Fruit fly (Drosophila melanogaster) whole organism, adult: ENCODE measurements around the gene zfh2.
A peak's percentile ranks its signal among the peaks of the same experiment; 100 is the strongest.

Source experiments
- CG11617 ChIP-seq: fragments of 200-800 bp; sonication (Bioruptor generic); optimal IDR thresholded peaks from 2 replicates; lab custom pipeline; 2017; ENCODE audit warnings: mild to moderate bottlenecking, missing biosample characterization, missing genetic modification reagents, missing genetic modification characterization
- CG12768 ChIP-seq: fragments of 200-800 bp; sonication (Bioruptor generic); optimal IDR thresholded peaks from 2 replicates; lab custom pipeline; 2017; ENCODE audit warnings: missing biosample characterization, missing genetic modification characterization, mild to moderate bottlenecking, moderate library complexity, missing genetic modification reagents
- CG14711 ChIP-seq: fragments of 200-800 bp; sonication (Bioruptor generic); optimal IDR thresholded peaks from 2 replicates; lab custom pipeline; 2018; ENCODE audit warnings: missing biosample characterization, mild to moderate bottlenecking, missing genetic modification characterization, moderate library complexity
- CG1620 ChIP-seq: fragments of 200-800 bp; sonication (Bioruptor generic); optimal IDR thresholded peaks from 2 replicates; lab custom pipeline; 2016; ENCODE audit warnings: missing biosample characterization, missing genetic modification characterization
- CG33017 ChIP-seq: fragments of 200-800 bp; sonication (Bioruptor generic); optimal IDR thresholded peaks from 2 replicates; lab custom pipeline; 2018; ENCODE audit warnings: missing biosample characterization, mild to moderate bottlenecking, missing genetic modification characterization, moderate library complexity
- CG5204 ChIP-seq: fragments of 200-800 bp; sonication (Bioruptor generic); optimal IDR thresholded peaks from 2 replicates; lab custom pipeline; 2016; ENCODE audit warnings: missing biosample characterization, missing genetic modification characterization
- CG7045 ChIP-seq: fragments of 200-800 bp; sonication (Bioruptor generic); optimal IDR thresholded peaks from 2 replicates; lab custom pipeline; 2017; ENCODE audit warnings: missing biosample characterization, mild to moderate bottlenecking, missing genetic modification characterization
- CG7101 ChIP-seq: fragments of 200-800 bp; sonication (Bioruptor generic); optimal IDR thresholded peaks from 2 replicates; lab custom pipeline; 2018; ENCODE audit warnings: missing biosample characterization, mild to moderate bottlenecking, missing genetic modification characterization, moderate library complexity
- Clk ChIP-seq: fragments of 200-800 bp; sonication (Bioruptor generic); optimal IDR thresholded peaks from 2 replicates; lab custom pipeline; 2017; ENCODE audit warnings: missing biosample characterization, missing genetic modification characterization
- Crg-1 ChIP-seq: fragments of 200-800 bp; sonication (Bioruptor generic); optimal IDR thresholded peaks from 2 replicates; lab custom pipeline; 2016; ENCODE audit warnings: missing biosample characterization, missing genetic modification characterization
- Hr96 ChIP-seq: fragments of 200-800 bp; sonication (Bioruptor generic); optimal IDR thresholded peaks from 2 replicates; lab custom pipeline; 2016; ENCODE audit warnings: missing biosample characterization, missing genetic modification characterization
- Mnt ChIP-seq: fragments of 200-800 bp; sonication (Bioruptor generic); optimal IDR thresholded peaks from 2 replicates; lab custom pipeline; 2016; ENCODE audit warnings: missing biosample characterization, mild to moderate bottlenecking, missing genetic modification characterization
- bab1 ChIP-seq: fragments of 200-800 bp; sonication (Bioruptor generic); optimal IDR thresholded peaks from 3 replicates; lab custom pipeline; 2019; ENCODE audit warnings: missing biosample characterization, mild to moderate bottlenecking, missing genetic modification characterization, moderate library complexity
- cic ChIP-seq: fragments of 200-800 bp; sonication (Bioruptor generic); optimal IDR thresholded peaks from 2 replicates; lab custom pipeline; 2017; ENCODE audit warnings: missing biosample characterization, mild to moderate bottlenecking, missing genetic modification characterization, moderate library complexity
- cnc ChIP-seq, 2 experiments: fragments of >200 bp; optimal IDR thresholded peaks; 2 replicates each; lab custom pipeline; 2017
- kay ChIP-seq: fragments of 200-800 bp; sonication (Bioruptor generic); peaks from one replicate; lab custom pipeline; 2016; ENCODE audit warnings: missing biosample characterization, missing genetic modification characterization, borderline replicate concordance
- ovo ChIP-seq: fragments of 200-800 bp; sonication (Bioruptor generic); optimal IDR thresholded peaks from 2 replicates; lab custom pipeline; 2016; ENCODE audit warnings: missing biosample characterization, missing genetic modification characterization
- pad ChIP-seq: fragments of 200-800 bp; sonication (Bioruptor generic); optimal IDR thresholded peaks from 3 replicates; lab custom pipeline; 2017; ENCODE audit warnings: missing biosample characterization, missing genetic modification characterization, mild to moderate bottlenecking, moderate library complexity, missing genetic modification reagents
- tj ChIP-seq: fragments of 200-800 bp; sonication (Bioruptor generic); optimal IDR thresholded peaks from 3 replicates; lab custom pipeline; 2017; ENCODE audit warnings: missing biosample characterization, mild to moderate bottlenecking, missing genetic modification characterization, moderate library complexity
- toe ChIP-seq: fragments of 200-800 bp; sonication (Bioruptor generic); optimal IDR thresholded peaks from 2 replicates; lab custom pipeline; 2016; ENCODE audit warnings: missing biosample characterization, missing genetic modification characterization

zfh2 gene

DNA sequence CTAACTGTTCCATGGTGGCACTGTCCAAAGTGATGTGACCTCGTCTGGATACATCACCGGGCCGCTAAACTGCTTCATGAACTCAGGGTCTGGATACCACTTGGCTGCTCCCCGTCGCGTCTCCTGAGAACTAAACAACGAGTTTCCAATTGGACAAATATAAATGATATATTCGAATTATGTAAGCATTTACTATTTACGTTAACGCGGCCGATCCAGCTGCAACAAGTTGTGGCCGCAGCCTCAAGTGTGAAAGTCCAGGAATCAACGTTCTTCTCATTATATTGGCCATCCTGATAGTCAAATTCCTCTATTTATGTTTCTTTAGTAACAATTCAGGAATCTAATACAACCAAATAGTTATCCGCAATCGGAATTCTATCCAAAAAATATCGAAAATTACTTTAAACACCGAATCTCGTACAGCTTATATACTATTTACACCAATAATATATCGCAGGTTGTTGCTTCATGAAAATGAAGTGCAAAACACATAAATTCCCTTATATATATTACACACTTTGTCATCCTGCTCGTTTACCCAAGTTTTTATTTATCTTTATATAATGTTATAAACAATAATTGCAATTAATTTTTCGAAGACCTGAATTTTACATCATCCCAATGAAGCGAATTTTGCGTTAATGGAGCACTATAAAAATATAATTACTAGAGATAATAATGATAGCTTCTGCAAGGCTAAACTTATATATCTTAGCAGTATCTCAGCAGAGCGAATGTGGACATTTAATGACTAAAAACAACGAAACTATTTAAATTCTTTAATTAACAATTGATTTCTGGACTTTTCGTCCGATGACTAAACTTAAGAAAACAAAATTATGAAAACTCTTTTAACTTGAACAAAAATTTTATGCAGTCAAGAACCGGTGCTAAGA is 69.0 kb downstream of the zfh2 start:
- TF ChIP-seq CG5204 (GFP tag; lab: Kevin White, UChicago): no peak
- no peak for TF ChIP-seq CG33017 (tag; lab: Kevin White, UChicago)
- TF ChIP-seq kay: no peak
- TF ChIP-seq pad (GFP tag; lab: Kevin White, UChicago): no peak
- TF ChIP-seq Clk: no peak

DNA sequence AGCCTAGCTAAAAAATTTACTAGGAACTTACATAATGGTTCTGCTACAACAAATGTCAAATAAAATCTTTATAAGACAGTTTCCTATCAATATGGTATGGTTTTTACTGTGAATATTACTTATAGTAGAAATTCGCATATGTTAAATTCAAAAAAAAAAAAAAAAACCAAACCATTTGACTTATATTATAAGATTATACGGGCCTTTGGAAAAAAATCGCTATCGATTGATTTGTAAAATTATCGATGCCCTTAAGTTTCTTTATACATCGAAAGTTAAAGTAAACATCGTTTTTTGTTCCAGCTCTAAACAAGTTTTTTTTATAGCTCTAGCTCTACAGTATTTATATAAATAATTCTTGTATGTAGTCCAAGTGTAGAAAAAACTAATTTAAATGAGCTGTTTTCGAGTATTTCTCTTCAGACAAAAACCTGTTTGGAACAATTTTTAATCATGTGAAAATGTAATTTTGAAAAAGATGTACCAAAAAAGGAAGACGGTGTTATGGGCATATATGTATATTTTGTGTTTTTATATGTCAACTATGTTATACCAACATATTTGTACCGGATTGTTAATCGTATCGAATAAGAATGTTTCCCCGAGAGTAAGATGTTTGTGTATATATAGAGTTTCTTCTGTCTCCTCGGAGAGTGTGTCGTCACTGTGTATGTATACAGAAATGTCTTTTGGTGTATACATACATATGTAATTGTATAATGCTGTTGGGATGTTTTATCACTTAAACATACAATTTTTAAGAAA is 70.1 kb downstream of the zfh2 start, which contains the start of the genes ND-49 and Ephrin:
ND-49 (minus strand) TSS at position 51 of the 765 bp plus-strand sequence.
Ephrin (plus strand) TSS at position 252 of the 765 bp plus-strand sequence.
- no peak for TF ChIP-seq tj (GFP tag; lab: Kevin White, UChicago)
- TF ChIP-seq CG1620 (GFP tag; lab: Kevin White, UChicago): no peak
- no peak for TF ChIP-seq Crg-1 (GFP tag; lab: Kevin White, UChicago)
- TF ChIP-seq CG7045 (GFP tag; lab: Kevin White, UChicago): no peak
- TF ChIP-seq bab1 (GFP tag; lab: Kevin White, UChicago): peak; percentile 49
- no peak for TF ChIP-seq toe (GFP tag; lab: Kevin White, UChicago)
- no peak for TF ChIP-seq cnc (optimal IDR thresholded peaks at IDR 0.05; lab: Kevin White, UChicago)
- TF ChIP-seq CG7101 (tag; lab: Kevin White, UChicago): no peak
- no peak for TF ChIP-seq CG33017 (tag; lab: Kevin White, UChicago)
- TF ChIP-seq kay: peak; percentile 78

DNA sequence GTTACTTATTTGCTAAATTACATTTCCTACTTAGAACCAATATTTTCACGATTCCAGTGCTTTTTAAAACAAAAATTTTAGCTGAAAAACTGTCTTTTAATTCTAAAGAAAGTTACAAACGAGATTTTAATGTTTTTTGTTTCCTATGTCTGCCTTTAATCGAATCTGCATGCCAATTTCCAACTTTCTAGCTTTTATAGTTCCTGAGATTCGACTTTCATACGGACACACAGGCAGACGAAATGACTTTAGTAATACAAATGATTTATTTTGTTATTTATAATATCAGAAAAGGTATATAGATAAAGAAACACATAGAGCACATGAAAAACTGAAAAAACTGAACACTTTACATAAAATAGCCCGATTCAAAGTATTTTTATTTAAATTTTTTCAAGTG is 74.8 kb downstream of the zfh2 start:
- TF ChIP-seq bab1 (GFP tag; lab: Kevin White, UChicago): no peak
- TF ChIP-seq cnc (optimal IDR thresholded peaks at IDR 0.05; lab: Kevin White, UChicago): no peak
- no peak for TF ChIP-seq Clk
- TF ChIP-seq kay: peak; percentile 91
- TF ChIP-seq ovo (GFP tag; lab: Kevin White, UChicago): no peak
- TF ChIP-seq CG14711 (tag; lab: Kevin White, UChicago): no peak
- TF ChIP-seq tj (GFP tag; lab: Kevin White, UChicago): no peak
- TF ChIP-seq Crg-1 (GFP tag; lab: Kevin White, UChicago): no peak

DNA sequence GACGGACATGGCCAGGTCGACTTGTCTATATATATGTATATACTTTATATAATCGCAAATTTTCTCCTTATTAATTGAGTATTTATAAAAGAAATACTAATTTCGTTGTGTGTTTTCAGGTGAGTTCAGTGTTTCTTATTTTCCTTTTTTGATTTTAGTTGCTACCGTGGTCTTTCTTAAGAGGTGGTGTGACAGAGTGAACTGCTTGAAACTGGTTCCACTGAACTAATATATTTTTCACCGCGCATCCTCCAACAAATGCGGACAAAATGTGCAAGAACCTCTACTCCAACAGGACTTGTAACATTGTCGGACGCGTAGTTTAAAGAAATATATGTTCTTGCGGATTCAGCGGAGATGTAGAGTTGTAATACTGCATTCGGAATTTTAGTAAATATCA is 81.2 kb downstream of the zfh2 start, which contains the start of gene CG1909:
CG1909 (plus strand) TSS at position 273 of the 400 bp plus-strand sequence.
- TF ChIP-seq pad (GFP tag; lab: Kevin White, UChicago) (no peak), Hr96 (GFP tag; lab: Kevin White, UChicago) (no peak), CG14711 (tag; lab: Kevin White, UChicago) (no peak), bab1 (GFP tag; lab: Kevin White, UChicago) (no peak)

DNA sequence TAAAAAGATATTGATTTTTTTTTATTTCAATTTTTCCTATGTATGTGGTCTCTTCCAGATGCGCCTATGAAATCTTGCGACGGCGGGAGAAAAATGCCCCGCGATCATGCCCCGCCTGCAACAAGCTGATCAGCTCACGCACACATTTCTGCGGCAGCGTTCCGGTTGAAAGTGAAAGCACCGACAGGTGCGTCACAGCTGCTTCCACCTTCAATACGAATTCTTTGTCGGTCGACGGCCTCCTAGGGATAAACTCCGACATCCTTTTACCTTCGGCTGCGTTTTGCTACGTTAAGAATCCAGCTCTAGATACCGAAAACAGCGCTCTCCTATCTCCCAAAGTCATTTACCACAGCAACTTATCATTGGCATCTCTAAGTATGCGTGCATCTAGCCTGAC is 86.9 kb downstream of the zfh2 start:
- TF ChIP-seq cnc (optimal IDR thresholded peaks at IDR 0.05; lab: Kevin White, UChicago): no peak
- no peak for TF ChIP-seq pad (GFP tag; lab: Kevin White, UChicago)
- no peak for TF ChIP-seq CG33017 (tag; lab: Kevin White, UChicago)
- no peak for TF ChIP-seq Crg-1 (GFP tag; lab: Kevin White, UChicago)
- TF ChIP-seq CG14711 (tag; lab: Kevin White, UChicago): no peak
- no peak for TF ChIP-seq CG7045 (GFP tag; lab: Kevin White, UChicago)
- TF ChIP-seq tj (GFP tag; lab: Kevin White, UChicago): no peak
- no peak for TF ChIP-seq ovo (GFP tag; lab: Kevin White, UChicago)
- TF ChIP-seq cic: no peak
- no peak for TF ChIP-seq Hr96 (GFP tag; lab: Kevin White, UChicago)
- TF ChIP-seq CG1620 (GFP tag; lab: Kevin White, UChicago): no peak
- no peak for TF ChIP-seq CG5204 (GFP tag; lab: Kevin White, UChicago)
- no peak for TF ChIP-seq Mnt
- no peak for TF ChIP-seq toe (GFP tag; lab: Kevin White, UChicago)
- no peak for TF ChIP-seq CG11617 (GFP tag; lab: Kevin White, UChicago)
- no peak for TF ChIP-seq bab1 (GFP tag; lab: Kevin White, UChicago)
- no peak for TF ChIP-seq kay
- no peak for TF ChIP-seq CG7101 (tag; lab: Kevin White, UChicago)
- TF ChIP-seq CG12768: no peak
